Worm (Caenorhabditis elegans) whole organism, L1 larva: ENCODE measurements around the gene sre-33.

Experiments
- C34B4.2 ChIP-seq: sonication (generic microtip); optimal IDR thresholded peaks from 2 replicates; lab custom pipeline; 2017; ENCODE audit warnings: mild to moderate bottlenecking, missing genetic modification characterization, missing compliant biosample characterization
- F16B12.6 ChIP-seq: fragments of 150-350 bp; optimal IDR thresholded peaks from 2 replicates; lab custom pipeline; 2014; ENCODE audit warnings: missing biosample characterization, missing genetic modification characterization
- aha-1 ChIP-seq: fragments of 150-350 bp; optimal IDR thresholded peaks from 2 replicates; lab custom pipeline; 2014; ENCODE audit warnings: missing biosample characterization, missing genetic modification characterization
- alr-1 ChIP-seq: fragments of 200-800 bp; sonication (Bioruptor generic); optimal IDR thresholded peaks from 2 replicates; lab custom pipeline; 2018; ENCODE audit warnings: borderline replicate concordance, mild to moderate bottlenecking, missing genetic modification characterization, missing compliant biosample characterization
- aly-2 ChIP-seq: fragments of 150-350 bp; optimal IDR thresholded peaks from 2 replicates; lab custom pipeline; 2014; ENCODE audit warnings: missing biosample characterization, missing genetic modification characterization
- ceh-8 ChIP-seq: fragments of 200-800 bp; sonication (Bioruptor generic); optimal IDR thresholded peaks from 2 replicates; lab custom pipeline; 2018; ENCODE audit warnings: mild to moderate bottlenecking, missing genetic modification characterization, moderate library complexity, missing compliant biosample characterization
- ceh-82 ChIP-seq, 3 experiments: fragments of 150-350 bp in 1 of 3; sonication (generic microtip) in 2 of 3; optimal IDR thresholded peaks; 2 replicates each; lab custom pipeline; 2014 to 2017; ENCODE audit warnings: missing biosample characterization in 3 of 3, missing genetic modification characterization in 3 of 3
- ceh-88 ChIP-seq: fragments of 200-800 bp; sonication (Bioruptor generic); IDR thresholded peaks from 2 replicates; pipeline ENCODE4 v1.3.6; 2022; ENCODE audit warnings: missing genetic modification characterization, missing compliant biosample characterization
- ceh-90 ChIP-seq: sonication (generic microtip); optimal IDR thresholded peaks from 2 replicates; lab custom pipeline; 2016; ENCODE audit warnings: missing genetic modification characterization, missing compliant biosample characterization
- efl-1 ChIP-seq, 4 experiments: fragments of 150-350 bp; optimal IDR thresholded peaks in 3 of 4; peaks in 1 of 4; 1 replicate in 1 of 4; 2 replicates in 3 of 4; lab custom pipeline; 2014; ENCODE audit warnings: missing biosample characterization in 2 of 4, missing genetic modification characterization in 2 of 4, missing genetic modification reagents in 2 of 4
- efl-3 ChIP-seq: fragments of 200-800 bp; sonication (Bioruptor generic); optimal IDR thresholded peaks from 2 replicates; lab custom pipeline; 2018; ENCODE audit warnings: mild to moderate bottlenecking, missing genetic modification characterization, missing compliant biosample characterization
- ets-5 ChIP-seq: fragments of 200-800 bp; sonication (Bioruptor generic); IDR thresholded peaks from 2 replicates; pipeline ENCODE4 v1.3.6; 2022; ENCODE audit warnings: missing genetic modification characterization, missing compliant biosample characterization
- fos-1 ChIP-seq: fragments of 150-350 bp; optimal IDR thresholded peaks from 2 replicates; lab custom pipeline; 2014; ENCODE audit warnings: missing biosample characterization, missing genetic modification characterization
- hlh-4 ChIP-seq: sonication (generic microtip); optimal IDR thresholded peaks from 2 replicates; lab custom pipeline; 2016; ENCODE audit warnings: mild to moderate bottlenecking, missing genetic modification characterization, missing compliant biosample characterization
- jun-1 ChIP-seq: fragments of 150-350 bp; optimal IDR thresholded peaks from 2 replicates; lab custom pipeline; 2014; ENCODE audit warnings: missing biosample characterization, missing genetic modification reagents, missing genetic modification characterization
- lin-14 ChIP-seq: fragments of 200-800 bp; sonication (Bioruptor generic); optimal IDR thresholded peaks from 2 replicates; lab custom pipeline; 2018; ENCODE audit warnings: mild to moderate bottlenecking, missing genetic modification characterization, moderate library complexity, missing compliant biosample characterization
- lin-15B ChIP-seq: fragments of 150-350 bp; sonication (generic microtip); optimal IDR thresholded peaks from 3 replicates; lab custom pipeline; 2014; ENCODE audit warnings: missing biosample characterization, missing genetic modification characterization
- mep-1 ChIP-seq: fragments of 150-350 bp; optimal IDR thresholded peaks from 2 replicates; lab custom pipeline; 2014; ENCODE audit warnings: missing biosample characterization, missing genetic modification characterization
- nhr-12 ChIP-seq: sonication (generic microtip); optimal IDR thresholded peaks from 2 replicates; lab custom pipeline; 2017; ENCODE audit warnings: missing biosample characterization, missing genetic modification characterization
- nhr-20 ChIP-seq: sonication (generic microtip); optimal IDR thresholded peaks from 2 replicates; lab custom pipeline; 2016; ENCODE audit warnings: mild to moderate bottlenecking, missing genetic modification characterization, missing compliant biosample characterization
- nhr-71 ChIP-seq: sonication (generic microtip); optimal IDR thresholded peaks from 2 replicates; lab custom pipeline; 2016; ENCODE audit warnings: mild to moderate bottlenecking, missing genetic modification characterization, moderate library complexity, missing compliant biosample characterization
- nhr-85 ChIP-seq: sonication (generic microtip); peaks from one replicate; lab custom pipeline; 2016; ENCODE audit warnings: missing genetic modification characterization, inconsistent platforms, missing compliant biosample characterization
- snu-23 ChIP-seq: sonication (generic microtip); optimal IDR thresholded peaks from 2 replicates; lab custom pipeline; 2016; ENCODE audit warnings: missing genetic modification characterization, missing compliant biosample characterization
- unc-130 ChIP-seq: fragments of 150-350 bp; optimal IDR thresholded peaks from 2 replicates; lab custom pipeline; 2017; ENCODE audit warnings: missing biosample characterization, missing genetic modification characterization, inconsistent platforms
- unc-30 ChIP-seq: sonication (generic microtip); optimal IDR thresholded peaks from 2 replicates; lab custom pipeline; 2017; ENCODE audit warnings: missing biosample characterization, missing genetic modification characterization
- xbp-1 ChIP-seq: sonication (generic microtip); optimal IDR thresholded peaks from 2 replicates; lab custom pipeline; 2016; ENCODE audit warnings: missing genetic modification characterization, missing compliant biosample characterization
- ztf-11 ChIP-seq, 2 experiments: sonication (generic microtip); optimal IDR thresholded peaks; 2 replicates each; lab custom pipeline; 2016 to 2017; ENCODE audit warnings: missing genetic modification characterization in 2 of 2, missing biosample characterization in 1 of 2, missing compliant biosample characterization in 1 of 2
- ztf-4 ChIP-seq: fragments of 150-350 bp; optimal IDR thresholded peaks from 2 replicates; lab custom pipeline; 2014; ENCODE audit warnings: missing biosample characterization, missing genetic modification characterization

sre-33 gene

DNA sequence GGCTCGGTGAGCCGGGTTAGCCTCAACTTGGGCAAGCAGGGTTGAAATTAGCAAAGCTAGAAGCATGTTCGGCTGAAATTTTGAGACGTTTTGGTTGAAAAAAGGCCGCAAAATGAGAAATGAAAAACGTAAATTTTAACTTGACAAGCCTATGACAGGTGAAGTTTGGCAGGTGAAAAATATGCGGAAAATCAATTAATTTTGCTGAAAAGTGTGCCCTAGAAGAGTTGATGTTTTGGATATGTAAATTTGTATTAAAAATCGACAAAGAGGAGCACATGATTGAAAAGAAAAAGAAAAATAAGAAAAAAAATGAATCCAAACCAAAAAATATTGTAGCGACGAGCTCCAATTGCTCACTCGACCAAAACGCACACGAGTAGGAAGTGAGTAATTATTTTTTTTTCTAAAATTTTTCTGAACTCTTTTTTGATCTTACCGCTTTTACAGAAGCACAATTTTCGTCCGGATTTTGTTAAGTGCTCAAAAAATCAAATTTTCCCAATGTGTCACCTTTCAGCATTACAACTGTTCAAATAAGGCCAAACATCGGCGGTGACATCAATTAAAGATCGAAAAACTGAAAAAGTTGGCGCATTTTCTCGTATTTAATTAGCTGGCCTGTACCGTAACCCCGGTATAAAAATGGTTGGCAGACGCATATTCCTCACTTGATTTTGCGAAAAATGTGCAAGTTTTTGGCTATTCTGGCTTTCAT is 18.2 kb downstream of the sre-33 start, which contains the start of the genes F15A4.5 and phat-8:
F15A4.5 (minus strand) TSS at position 101 of the 718 bp plus-strand sequence.
phat-8 (plus strand) TSS at position 668 of the 718 bp plus-strand sequence.
- TF ChIP-seq lin-15B (tag; lab: Kevin White, UChicago) (no peak), efl-1 (optimal IDR thresholded peaks at IDR 0.05; lab: Kevin White, UChicago) (no peak), efl-1 (GFP tag; optimal IDR thresholded peaks at IDR 0.05 in 1 of 2; lab: Kevin White, UChicago) (peak in 1 of 2 experiments; percentile 58)

DNA sequence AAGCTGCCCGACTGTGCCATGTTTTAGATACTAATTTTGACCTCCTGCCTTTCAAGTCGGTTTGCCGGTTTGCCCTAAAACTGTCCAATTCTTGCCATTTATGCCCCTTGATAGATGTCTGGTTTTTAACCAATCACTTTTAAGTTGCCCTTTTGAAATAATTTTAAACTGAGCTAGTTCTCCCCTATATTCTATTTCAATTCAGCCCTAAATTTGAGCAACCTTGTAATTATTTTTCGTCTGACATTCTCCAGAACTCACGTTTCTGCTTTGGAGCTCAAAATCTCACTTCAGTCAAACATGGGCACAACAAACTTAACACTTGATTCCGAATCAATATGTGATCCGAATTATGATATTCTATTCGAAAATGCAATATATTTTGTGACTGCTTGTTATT is 20.3 kb downstream of the sre-33 start, which contains the start of gene srg-17:
srg-17 (plus strand) TSS at position 301 of the 400 bp plus-strand sequence.
- TF ChIP-seq efl-1 (optimal IDR thresholded peaks at IDR 0.05; lab: Kevin White, UChicago) (no peak), efl-1 (GFP tag; optimal IDR thresholded peaks at IDR 0.05 in 1 of 2; lab: Kevin White, UChicago) (peak in 1 of 2 experiments; percentile 48), jun-1 (tag; lab: Kevin White, UChicago) (no peak)

DNA sequence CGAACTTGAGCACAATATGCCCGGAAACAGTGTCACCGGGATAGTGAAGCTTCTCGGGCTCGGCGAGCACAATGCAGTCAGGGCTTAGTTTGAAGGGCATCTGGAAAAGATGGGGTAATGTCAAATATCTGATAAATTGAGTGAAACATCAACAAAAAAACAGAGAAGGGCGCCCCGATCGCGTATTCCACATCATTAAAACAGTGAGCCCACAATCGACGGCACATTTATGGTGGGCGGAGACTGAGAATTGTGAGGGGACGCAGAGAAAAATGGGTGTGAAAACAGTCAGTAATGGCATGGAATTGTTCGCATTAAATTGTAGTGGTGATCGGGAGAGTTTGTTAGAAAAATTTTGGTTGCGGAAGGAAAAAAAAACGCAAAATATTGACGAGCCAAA is 27.7 kb downstream of the sre-33 start, which contains the start of gene arrd-9:
arrd-9 (minus strand) TSS at position 101 of the 400 bp plus-strand sequence.
- TF ChIP-seq ceh-90 (tag; lab: Kevin White, UChicago) (no peak), nhr-85 (tag; lab: Kevin White, UChicago) (no peak), xbp-1 (tag; lab: Kevin White, UChicago) (no peak), fos-1 (tag; lab: Kevin White, UChicago) (no peak), nhr-12 (tag; lab: Kevin White, UChicago) (no peak), snu-23 (GFP tag; lab: Kevin White, UChicago) (no peak), F16B12.6 (tag; lab: Kevin White, UChicago) (no peak), nhr-20 (tag; lab: Kevin White, UChicago) (no peak), unc-30 (tag; lab: Kevin White, UChicago) (no peak), ets-5 (GFP tag; lab: Robert Waterston, UW) (no peak), alr-1 (tag; lab: Kevin White, UChicago) (no peak), lin-14 (GFP tag; lab: Kevin White, UChicago) (no peak), aha-1 (tag; lab: Kevin White, UChicago) (no peak), hlh-4 (tag; lab: Kevin White, UChicago) (no peak), aly-2 (tag; lab: Kevin White, UChicago) (no peak), ceh-82 (tag; optimal IDR thresholded peaks at IDR 0.05; lab: Kevin White, UChicago) (no peak), efl-3 (GFP tag; lab: Kevin White, UChicago) (no peak), ztf-11 (tag; optimal IDR thresholded peaks at IDR 0.05; lab: Kevin White, UChicago) (no peak)

- TF ChIP-seq efl-1 (optimal IDR thresholded peaks at IDR 0.05; lab: Kevin White, UChicago) (no peak), efl-1 (GFP tag; optimal IDR thresholded peaks at IDR 0.05 in 1 of 2; lab: Kevin White, UChicago) (peak in 1 of 2 experiments; percentile 91), nhr-85 (tag; lab: Kevin White, UChicago) (no peak)
Measured at ce11 chrII:12481645-12482044, 28.5 kb downstream of the sre-33 start.

DNA sequence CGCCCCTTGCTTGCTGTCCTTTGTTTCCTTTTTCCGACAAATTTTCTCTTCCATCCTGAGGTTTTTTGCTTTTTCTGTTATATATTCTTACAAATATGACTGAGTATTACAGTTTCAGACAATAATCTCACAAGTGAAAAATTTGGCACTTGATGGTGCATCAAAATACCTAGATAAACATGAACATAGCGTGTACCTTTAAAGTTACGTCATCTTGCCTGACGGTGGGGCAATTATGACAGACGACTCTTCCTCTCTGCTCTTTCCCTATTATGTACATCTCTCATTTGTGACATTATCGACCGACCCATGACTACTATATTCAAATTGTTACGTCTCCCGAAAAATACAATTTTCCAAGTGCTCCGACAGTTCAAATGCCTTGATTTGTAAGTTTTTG is 29.5 kb downstream of the sre-33 start, which contains the start of gene fbxb-102:
fbxb-102 (plus strand) TSS at position 301 of the 400 bp plus-strand sequence.
- TF ChIP-seq ceh-8 (GFP tag; lab: Kevin White, UChicago) = no peak
- TF ChIP-seq mep-1 (tag; lab: Kevin White, UChicago) = no peak
- TF ChIP-seq nhr-71 (tag; lab: Kevin White, UChicago) = no peak
- TF ChIP-seq ztf-4 (tag; lab: Kevin White, UChicago) = no peak
- TF ChIP-seq unc-130 = no peak
- TF ChIP-seq C34B4.2 (tag; lab: Kevin White, UChicago) = no peak
- TF ChIP-seq, all 84 proteins: peak for 0

DNA sequence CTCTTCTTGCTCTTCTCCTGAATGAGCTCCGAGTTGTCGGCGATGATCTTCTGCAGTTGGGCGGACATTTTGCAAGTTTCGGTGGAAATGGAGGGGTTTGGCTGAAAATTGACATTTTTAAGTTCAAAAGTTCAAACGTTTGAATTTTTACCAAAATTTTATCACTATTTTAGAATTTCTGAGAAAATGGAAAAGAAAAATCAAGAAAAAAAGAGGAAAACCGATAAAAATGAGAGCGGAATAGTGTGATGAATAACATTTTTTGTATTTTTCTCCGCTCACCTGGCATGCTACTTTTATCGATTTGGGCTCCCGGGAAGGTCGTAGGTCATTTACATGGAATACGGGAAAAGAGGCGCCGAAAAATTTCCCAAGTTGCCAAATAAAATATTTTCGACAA is 32.0 kb downstream of the sre-33 start, which contains the start of gene F15A4.10:
F15A4.10 (minus strand) TSS at position 101 of the 400 bp plus-strand sequence.
- TF ChIP-seq nhr-85 (tag; lab: Kevin White, UChicago) = peak; percentile 29
- TF ChIP-seq ceh-88 = no peak
